Worm (Caenorhabditis elegans) whole organism, mixed stage, embryonic: Measurements from ENCODE around the gene K11G9.5.

Source experiments
- blmp-1 ChIP-seq: fragments of 150-350 bp; optimal IDR thresholded peaks from 2 replicates; lab custom pipeline; 2014; ENCODE audit warnings: missing biosample characterization, missing genetic modification characterization
- ceh-83 ChIP-seq: fragments of 200-800 bp; sonication (Bioruptor generic); optimal IDR thresholded peaks from 2 replicates; lab custom pipeline; 2018; ENCODE audit warnings: mild to moderate bottlenecking, missing genetic modification characterization, missing compliant biosample characterization
- ces-1 ChIP-seq: fragments of 150-350 bp; optimal IDR thresholded peaks from 2 replicates; lab custom pipeline; 2014; ENCODE audit warnings: missing biosample characterization, missing genetic modification reagents, missing genetic modification characterization
- elt-1 ChIP-seq: sonication (generic microtip); optimal IDR thresholded peaks from 2 replicates; lab custom pipeline; 2017; ENCODE audit warnings: missing genetic modification characterization, mild to moderate bottlenecking, missing compliant biosample characterization, antibody characterized with exemption, moderate library complexity, borderline replicate concordance; ENCODE audit not compliant: insufficient read depth
- lsy-2 ChIP-seq: fragments of 150-350 bp; optimal IDR thresholded peaks from 2 replicates; lab custom pipeline; 2014; ENCODE audit warnings: missing biosample characterization, missing genetic modification characterization
- mep-1 ChIP-seq: fragments of 150-350 bp; optimal IDR thresholded peaks from 2 replicates; lab custom pipeline; 2017; ENCODE audit warnings: missing biosample characterization, missing genetic modification reagents, missing genetic modification characterization, inconsistent platforms
- nhr-12 ChIP-seq: fragments of 150-350 bp; optimal IDR thresholded peaks from 2 replicates; lab custom pipeline; 2014; ENCODE audit warnings: missing biosample characterization, missing genetic modification characterization
- nhr-28 ChIP-seq: fragments of 150-350 bp; optimal IDR thresholded peaks from 2 replicates; lab custom pipeline; 2014; ENCODE audit warnings: missing biosample characterization, missing genetic modification characterization
- pha-4 ChIP-seq: fragments of 150-350 bp; optimal IDR thresholded peaks from 2 replicates; lab custom pipeline; 2018; ENCODE audit warnings: missing biosample characterization, missing genetic modification reagents, missing genetic modification characterization
- snpc-4 ChIP-seq: fragments of 150-350 bp; optimal IDR thresholded peaks from 2 replicates; lab custom pipeline; 2014; ENCODE audit warnings: missing biosample characterization, missing genetic modification characterization
- unc-120 ChIP-seq: sonication (generic microtip); optimal IDR thresholded peaks from 2 replicates; lab custom pipeline; 2017; ENCODE audit warnings: missing genetic modification characterization, missing compliant biosample characterization; ENCODE audit not compliant: poor library complexity, severe bottlenecking
- unc-39 ChIP-seq: fragments of 150-350 bp; optimal IDR thresholded peaks from 2 replicates; lab custom pipeline; 2014; ENCODE audit warnings: missing biosample characterization, missing genetic modification characterization
- unc-62 ChIP-seq: fragments of 150-350 bp; optimal IDR thresholded peaks from 2 replicates; lab custom pipeline; 2014; ENCODE audit warnings: missing biosample characterization, missing genetic modification reagents, missing genetic modification characterization
- ztf-11 ChIP-seq: fragments of 150-350 bp; optimal IDR thresholded peaks from 2 replicates; lab custom pipeline; 2014; ENCODE audit warnings: missing biosample characterization, missing genetic modification characterization

DNA sequence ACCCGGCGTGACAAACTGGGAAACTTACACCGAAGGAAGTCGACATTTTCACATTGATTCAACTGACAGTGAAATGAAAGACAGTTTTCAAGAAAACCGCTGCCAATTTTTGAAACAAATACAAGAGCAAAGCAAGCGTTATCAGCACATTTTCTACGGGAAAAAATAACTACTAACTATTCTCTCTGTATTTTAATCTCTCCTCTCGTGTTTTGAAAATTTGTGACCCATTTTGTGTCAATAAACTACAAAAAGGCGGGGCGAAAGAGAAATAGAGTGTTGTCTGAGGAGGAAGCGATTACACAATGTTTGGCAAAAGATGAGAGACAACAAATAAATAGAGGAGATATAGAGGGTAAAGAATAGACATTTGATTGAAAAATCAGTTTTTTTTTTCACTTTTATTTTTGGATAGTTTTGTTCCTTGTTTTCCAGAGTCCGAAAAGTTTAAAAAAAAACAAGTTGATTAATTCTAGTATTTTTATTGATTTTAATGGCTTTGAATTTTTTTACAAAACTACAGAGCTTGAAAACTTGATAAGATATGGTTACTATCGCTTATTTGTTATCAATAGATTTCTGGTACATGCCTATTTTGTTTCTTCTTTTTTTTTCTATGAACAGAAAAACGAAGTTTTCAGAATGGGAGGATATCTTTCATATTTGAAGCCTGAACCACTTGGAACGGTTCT, 12.0 kb downstream of the K11G9.5 start, which contains the start of gene cest-34:
- no peak for TF ChIP-seq nhr-12 (tag; lab: Kevin White, UChicago)
- TF ChIP-seq ztf-11 (tag; lab: Kevin White, UChicago), result no peak
- TF ChIP-seq pha-4 (tag; lab: Kevin White, UChicago), result no peak
- no peak for TF ChIP-seq mep-1
- no peak for TF ChIP-seq unc-62
- no peak for TF ChIP-seq snpc-4 (tag; lab: Kevin White, UChicago)
- TF ChIP-seq unc-39, result no peak
- no peak for TF ChIP-seq nhr-28 (tag; lab: Kevin White, UChicago)
- TF ChIP-seq ceh-83 (GFP tag; lab: Kevin White, UChicago), result no peak
- TF ChIP-seq lsy-2 (tag; lab: Kevin White, UChicago), result no peak
- no peak for TF ChIP-seq unc-120 (tag; lab: Kevin White, UChicago)
- no peak for TF ChIP-seq elt-1 (tag; lab: Kevin White, UChicago)
- no peak for TF ChIP-seq ces-1 (GFP tag; lab: Kevin White, UChicago)
- no peak for TF ChIP-seq blmp-1 (tag; lab: Kevin White, UChicago)
